Worm (Caenorhabditis elegans) whole organism, L1 larva: ENCODE data around the gene nhr-271.

Experiments used
- C04F5.9 ChIP-seq: sonication (generic microtip); optimal IDR thresholded peaks from 2 replicates; lab custom pipeline; 2016; ENCODE audit warnings: missing genetic modification characterization, missing compliant biosample characterization
- F16B12.6 ChIP-seq: fragments of 150-350 bp; optimal IDR thresholded peaks from 2 replicates; lab custom pipeline; 2014; ENCODE audit warnings: missing biosample characterization, missing genetic modification characterization
- aha-1 ChIP-seq: fragments of 150-350 bp; optimal IDR thresholded peaks from 2 replicates; lab custom pipeline; 2014; ENCODE audit warnings: missing biosample characterization, missing genetic modification characterization
- alr-1 ChIP-seq: fragments of 200-800 bp; sonication (Bioruptor generic); optimal IDR thresholded peaks from 2 replicates; lab custom pipeline; 2018; ENCODE audit warnings: borderline replicate concordance, mild to moderate bottlenecking, missing genetic modification characterization, missing compliant biosample characterization
- aly-2 ChIP-seq: fragments of 150-350 bp; optimal IDR thresholded peaks from 2 replicates; lab custom pipeline; 2014; ENCODE audit warnings: missing biosample characterization, missing genetic modification characterization
- blmp-1 ChIP-seq: fragments of 150-350 bp; optimal IDR thresholded peaks from 2 replicates; lab custom pipeline; 2014; ENCODE audit warnings: missing biosample characterization, missing genetic modification characterization
- ceh-8 ChIP-seq: fragments of 200-800 bp; sonication (Bioruptor generic); optimal IDR thresholded peaks from 2 replicates; lab custom pipeline; 2018; ENCODE audit warnings: mild to moderate bottlenecking, missing genetic modification characterization, moderate library complexity, missing compliant biosample characterization
- dpl-1 ChIP-seq, 3 experiments: fragments of 150-350 bp in 2 of 3; sonication (generic microtip) in 1 of 3; optimal IDR thresholded peaks; 2 replicates each; lab custom pipeline; 2014 to 2017; ENCODE audit warnings: missing biosample characterization in 3 of 3, missing genetic modification characterization in 3 of 3, missing genetic modification reagents in 3 of 3
- dsc-1 ChIP-seq: sonication (generic microtip); optimal IDR thresholded peaks from 2 replicates; lab custom pipeline; 2016; ENCODE audit warnings: mild to moderate bottlenecking, missing genetic modification characterization, missing compliant biosample characterization
- efl-1 ChIP-seq, 4 experiments: fragments of 150-350 bp; optimal IDR thresholded peaks in 3 of 4; peaks in 1 of 4; 1 replicate in 1 of 4; 2 replicates in 3 of 4; lab custom pipeline; 2014; ENCODE audit warnings: missing biosample characterization in 2 of 4, missing genetic modification characterization in 2 of 4, missing genetic modification reagents in 2 of 4
- efl-3 ChIP-seq: fragments of 200-800 bp; sonication (Bioruptor generic); optimal IDR thresholded peaks from 2 replicates; lab custom pipeline; 2018; ENCODE audit warnings: mild to moderate bottlenecking, missing genetic modification characterization, missing compliant biosample characterization
- elt-2 ChIP-seq: sonication (generic microtip); optimal IDR thresholded peaks from 2 replicates; lab custom pipeline; 2016; ENCODE audit warnings: missing genetic modification characterization, mild to moderate bottlenecking, inconsistent platforms, missing compliant biosample characterization, missing genetic modification reagents
- fkh-8 ChIP-seq: sonication (generic microtip); optimal IDR thresholded peaks from 2 replicates; lab custom pipeline; 2016; ENCODE audit warnings: mild to moderate bottlenecking, missing genetic modification characterization, missing compliant biosample characterization
- fos-1 ChIP-seq: fragments of 150-350 bp; optimal IDR thresholded peaks from 2 replicates; lab custom pipeline; 2014; ENCODE audit warnings: missing biosample characterization, missing genetic modification characterization
- grh-1 ChIP-seq: fragments of 200-800 bp; sonication (Bioruptor generic); IDR thresholded peaks from 2 replicates; pipeline ENCODE4 v1.3.6; 2022; ENCODE audit warnings: missing genetic modification reagents, missing genetic modification characterization, missing compliant biosample characterization
- hlh-17 ChIP-seq: fragments of 200-800 bp; sonication (Bioruptor generic); optimal IDR thresholded peaks from 2 replicates; lab custom pipeline; 2018; ENCODE audit warnings: missing genetic modification characterization, mild to moderate bottlenecking, missing compliant biosample characterization, moderate library complexity, borderline replicate concordance
- hpl-2 ChIP-seq: fragments of 150-350 bp; optimal IDR thresholded peaks from 2 replicates; lab custom pipeline; 2014; ENCODE audit warnings: missing biosample characterization, missing genetic modification reagents, missing genetic modification characterization
- irx-1 ChIP-seq: sonication (generic microtip); optimal IDR thresholded peaks from 2 replicates; lab custom pipeline; 2016; ENCODE audit warnings: missing genetic modification characterization, missing compliant biosample characterization
- isw-1 ChIP-seq: fragments of 200-800 bp; sonication (Bioruptor generic); IDR thresholded peaks from 2 replicates; pipeline ENCODE4 v1.3.6; 2022; ENCODE audit warnings: missing genetic modification characterization, missing compliant biosample characterization
- jun-1 ChIP-seq: fragments of 150-350 bp; optimal IDR thresholded peaks from 2 replicates; lab custom pipeline; 2014; ENCODE audit warnings: missing biosample characterization, missing genetic modification reagents, missing genetic modification characterization
- lin-35 ChIP-seq, 2 experiments: fragments of 150-350 bp; optimal IDR thresholded peaks; 2 replicates each; lab custom pipeline; 2014; ENCODE audit warnings: missing biosample characterization in 2 of 2, missing genetic modification characterization in 2 of 2, missing genetic modification reagents in 2 of 2
- lin-39 ChIP-seq: fragments of 150-350 bp; optimal IDR thresholded peaks from 2 replicates; lab custom pipeline; 2014; ENCODE audit warnings: missing biosample characterization, missing genetic modification reagents, missing genetic modification characterization
- lir-3 ChIP-seq: sonication (generic microtip); optimal IDR thresholded peaks from 2 replicates; lab custom pipeline; 2016; ENCODE audit warnings: mild to moderate bottlenecking, missing genetic modification characterization, moderate library complexity, missing compliant biosample characterization; ENCODE audit not compliant: poor library complexity
- mdl-1 ChIP-seq, 2 experiments: fragments of 150-350 bp; optimal IDR thresholded peaks; 2 replicates each; lab custom pipeline; 2014 to 2017; ENCODE audit warnings: missing biosample characterization in 2 of 2, missing genetic modification characterization in 2 of 2, inconsistent platforms in 1 of 2
- mep-1 ChIP-seq: fragments of 150-350 bp; optimal IDR thresholded peaks from 2 replicates; lab custom pipeline; 2014; ENCODE audit warnings: missing biosample characterization, missing genetic modification characterization
- nhr-85 ChIP-seq: sonication (generic microtip); peaks from one replicate; lab custom pipeline; 2016; ENCODE audit warnings: missing genetic modification characterization, inconsistent platforms, missing compliant biosample characterization
- skn-1 ChIP-seq: fragments of 150-350 bp; optimal IDR thresholded peaks from 2 replicates; lab custom pipeline; 2014; ENCODE audit warnings: missing biosample characterization, missing genetic modification characterization
- sup-37 ChIP-seq: fragments of 200-800 bp; sonication (Bioruptor generic); optimal IDR thresholded peaks from 2 replicates; lab custom pipeline; 2018; ENCODE audit warnings: mild to moderate bottlenecking, missing genetic modification characterization, missing compliant biosample characterization
- swsn-7 ChIP-seq: sonication (generic microtip); optimal IDR thresholded peaks from 2 replicates; lab custom pipeline; 2016; ENCODE audit warnings: missing genetic modification characterization, missing compliant biosample characterization
- tbx-2 ChIP-seq: sonication (generic microtip); optimal IDR thresholded peaks from 2 replicates; lab custom pipeline; 2016; ENCODE audit warnings: missing genetic modification characterization, missing compliant biosample characterization
- unc-130 ChIP-seq: fragments of 150-350 bp; optimal IDR thresholded peaks from 2 replicates; lab custom pipeline; 2017; ENCODE audit warnings: missing biosample characterization, missing genetic modification characterization, inconsistent platforms
- unc-98 ChIP-seq: fragments of 200-800 bp; sonication (Bioruptor generic); IDR thresholded peaks from 2 replicates; pipeline ENCODE4 v1.3.6; 2022; ENCODE audit warnings: missing genetic modification characterization, missing compliant biosample characterization
- ztf-11 ChIP-seq, 2 experiments: sonication (generic microtip); optimal IDR thresholded peaks; 2 replicates each; lab custom pipeline; 2016 to 2017; ENCODE audit warnings: missing genetic modification characterization in 2 of 2, missing biosample characterization in 1 of 2, missing compliant biosample characterization in 1 of 2
- ztf-4 ChIP-seq: fragments of 150-350 bp; optimal IDR thresholded peaks from 2 replicates; lab custom pipeline; 2014; ENCODE audit warnings: missing biosample characterization, missing genetic modification characterization

nhr-271 gene

DNA sequence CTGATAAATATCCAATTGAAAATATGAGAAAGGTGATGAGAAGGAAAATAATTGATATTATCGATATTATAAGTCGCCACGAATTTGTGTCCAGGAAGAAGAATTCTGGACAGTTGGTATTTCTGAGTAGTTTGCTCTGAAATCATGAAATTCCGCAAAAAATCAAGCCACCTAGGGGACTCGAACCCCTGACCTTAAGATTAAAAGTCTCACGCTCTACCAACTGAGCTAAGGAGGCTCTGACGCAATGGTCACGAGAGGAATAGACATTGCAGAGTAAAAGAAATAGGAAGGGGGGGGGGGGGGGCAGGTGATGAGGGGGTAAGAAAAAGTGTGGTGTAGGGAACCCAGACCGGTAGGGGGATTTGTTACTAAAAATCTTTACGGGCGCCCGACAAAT lies 41.6 kb upstream of the nhr-271 start:
- TF ChIP-seq lir-3 (tag; lab: Kevin White, UChicago) (no peak), fkh-8 (tag; lab: Kevin White, UChicago) (peak; percentile 11), grh-1 (0 out of 2 replicates have a peak, but pooled peaks have one; percentile 12)
- TF ChIP-seq, all 84 proteins: peak for 2

DNA sequence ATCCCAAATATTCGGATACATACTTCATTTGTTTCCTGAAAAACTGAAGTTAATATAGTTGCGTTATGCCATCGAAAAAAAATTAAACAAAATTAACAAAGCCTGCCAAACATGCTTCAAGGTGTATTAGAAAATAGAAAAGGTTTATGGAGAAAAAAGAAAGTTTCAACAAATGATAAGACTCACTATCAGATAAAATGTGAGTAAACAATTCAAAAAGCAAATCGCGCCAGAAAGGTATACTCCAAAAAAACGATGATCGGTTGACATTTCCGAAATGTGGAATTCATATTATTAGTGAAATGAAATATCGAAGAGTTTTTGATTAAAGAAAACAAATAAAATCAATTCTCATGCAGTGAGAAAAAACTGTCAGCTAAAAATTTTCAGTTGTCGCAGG lies 40.5 kb upstream of the nhr-271 start, which contains the start of gene Y70C5A.3:
TSS of gene Y70C5A.3 (minus strand) at position 50 of the 400 bp plus-strand sequence.
- peak; percentile 1 for TF ChIP-seq elt-2 (tag; lab: Kevin White, UChicago)
- TF ChIP-seq lir-3 (tag; lab: Kevin White, UChicago) = no peak
- TF ChIP-seq, all 84 proteins: peak for 1

DNA sequence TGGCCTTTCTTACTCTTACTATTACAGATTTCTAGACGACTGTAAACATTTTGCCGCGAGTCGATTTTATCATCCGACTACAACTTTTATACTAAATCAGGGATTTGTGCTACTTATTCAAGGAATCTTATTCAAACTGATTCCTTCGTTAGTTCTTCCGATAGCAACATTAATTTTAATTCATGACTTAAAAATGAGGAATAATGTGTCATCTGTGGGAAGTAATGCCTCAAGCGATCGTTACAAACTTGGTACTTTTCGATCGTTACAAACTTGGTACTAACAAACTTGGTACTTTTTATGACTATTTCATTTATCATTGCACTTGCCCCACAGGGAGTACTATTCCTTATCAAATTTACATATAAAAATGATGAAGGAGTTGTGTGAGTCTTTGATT lies 37.1 kb upstream of the nhr-271 start, which contains the start of gene Y70C5A.4:
TSS of gene Y70C5A.4 (plus strand) at position 301 of the 400 bp plus-strand sequence.
- TF ChIP-seq isw-1 = no peak
- TF ChIP-seq C04F5.9 (tag; lab: Kevin White, UChicago) = no peak
- TF ChIP-seq F16B12.6 (tag; lab: Kevin White, UChicago) = no peak
- no peak for TF ChIP-seq unc-130
- no peak for TF ChIP-seq dpl-1 (GFP tag; optimal IDR thresholded peaks at IDR 0.05; lab: Kevin White, UChicago)
- TF ChIP-seq lin-39 (tag; lab: Kevin White, UChicago) = no peak
- no peak for TF ChIP-seq fos-1 (tag; lab: Kevin White, UChicago)
- no peak for TF ChIP-seq dsc-1 (tag; lab: Kevin White, UChicago)
- no peak for TF ChIP-seq aly-2 (tag; lab: Kevin White, UChicago)
- TF ChIP-seq fkh-8 (tag; lab: Kevin White, UChicago) = no peak
- no peak for TF ChIP-seq blmp-1 (tag; lab: Kevin White, UChicago)
- TF ChIP-seq lir-3 (tag; lab: Kevin White, UChicago) = no peak
- no peak for TF ChIP-seq irx-1 (tag; lab: Kevin White, UChicago)
- TF ChIP-seq mep-1 (tag; lab: Kevin White, UChicago) = no peak
- TF ChIP-seq skn-1 (tag; lab: Kevin White, UChicago) = no peak
- no peak for TF ChIP-seq hlh-17 (GFP tag; lab: Kevin White, UChicago)

DNA sequence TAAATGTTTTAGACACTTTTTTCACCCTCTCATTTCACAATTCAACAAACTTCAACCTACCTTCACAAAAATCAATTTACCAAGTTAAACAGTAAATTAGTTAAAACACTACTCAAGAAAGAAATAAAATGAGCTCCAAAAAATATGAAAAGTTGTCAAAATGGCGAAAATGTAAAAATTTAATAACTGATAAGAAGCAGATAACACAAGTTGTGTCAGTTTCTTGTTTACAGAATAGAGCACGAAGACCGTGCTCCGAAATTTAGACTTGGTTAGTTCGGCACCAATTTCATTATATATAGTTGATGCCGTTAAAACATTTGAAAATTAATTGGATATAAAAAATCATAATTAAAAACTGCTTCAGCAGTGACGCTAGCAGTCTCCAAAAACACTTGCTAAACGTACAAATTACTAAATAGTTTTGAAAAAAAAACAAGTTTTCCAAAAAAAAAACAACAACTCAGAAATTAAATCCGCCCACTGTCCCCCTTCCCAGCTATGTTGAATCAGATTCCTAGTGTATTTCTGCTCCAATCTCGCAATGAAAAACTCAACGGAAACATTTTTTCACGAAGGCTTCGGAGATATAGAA lies 30.6 kb upstream of the nhr-271 start, which contains the start of gene srw-54:
TSS of gene srw-54 (plus strand) at position 545 of the 595 bp plus-strand sequence.
- TF ChIP-seq alr-1 (tag; lab: Kevin White, UChicago) (no peak), fos-1 (tag; lab: Kevin White, UChicago) (no peak), mep-1 (tag; lab: Kevin White, UChicago) (no peak), swsn-7 (no peak), unc-98 (GFP tag; lab: Robert Waterston, UW) (no peak), hpl-2 (no peak), elt-2 (tag; lab: Kevin White, UChicago) (peak; percentile 57), tbx-2 (tag; lab: Kevin White, UChicago) (no peak), efl-1 (optimal IDR thresholded peaks at IDR 0.05; lab: Kevin White, UChicago) (no peak), efl-1 (GFP tag; optimal IDR thresholded peaks at IDR 0.05 in 1 of 2; lab: Kevin White, UChicago) (peak in 1 of 2 experiments; percentile 39), ztf-4 (tag; lab: Kevin White, UChicago) (no peak), sup-37 (GFP tag; lab: Kevin White, UChicago) (no peak), mdl-1 (tag; optimal IDR thresholded peaks at IDR 0.05; lab: Kevin White, UChicago) (no peak), C04F5.9 (tag; lab: Kevin White, UChicago) (no peak), aha-1 (tag; lab: Kevin White, UChicago) (no peak)

DNA sequence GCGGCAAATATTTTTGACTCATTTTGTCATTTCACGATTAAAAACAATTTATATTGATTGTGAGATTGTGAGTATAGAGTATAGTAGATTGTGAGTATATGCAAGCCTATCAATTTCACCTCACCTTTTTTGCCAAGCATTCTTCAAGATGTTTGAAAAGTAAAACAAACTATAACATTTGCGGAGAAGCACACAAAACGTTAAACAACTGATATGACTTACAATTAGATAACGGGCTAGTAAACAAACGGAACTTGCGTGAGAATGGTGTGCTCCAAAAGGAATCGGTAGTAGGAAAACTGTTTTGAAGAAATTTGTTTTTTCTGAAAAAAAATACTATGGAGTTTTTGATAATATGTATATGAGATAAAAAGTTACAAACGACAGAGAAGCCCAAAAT lies 29.8 kb upstream of the nhr-271 start:
- TF ChIP-seq efl-3 (no peak), ztf-11 (tag; optimal IDR thresholded peaks at IDR 0.05; lab: Kevin White, UChicago) (no peak), jun-1 (peak; percentile 46), elt-2 (tag; lab: Kevin White, UChicago) (peak; percentile 81), nhr-85 (tag; lab: Kevin White, UChicago) (no peak), fos-1 (tag; lab: Kevin White, UChicago) (no peak), ceh-8 (GFP tag; lab: Kevin White, UChicago) (no peak), lin-35 (GFP tag; optimal IDR thresholded peaks at IDR 0.05; lab: Kevin White, UChicago) (peak in 1 of 2 experiments; percentile 4), aha-1 (tag; lab: Kevin White, UChicago) (no peak), tbx-2 (tag; lab: Kevin White, UChicago) (no peak)
- TF ChIP-seq, all 84 proteins: peak for 3
